Worm (Caenorhabditis elegans) whole organism, young adult: ENCODE data around the gene C50F4.9.

Experiments
- B0035.1 ChIP-seq: sonication (generic microtip); optimal IDR thresholded peaks from 2 replicates; lab custom pipeline; 2016; ENCODE audit warnings: missing genetic modification characterization, mild to moderate bottlenecking, missing compliant biosample characterization, missing genotype, missing genetic modification reagents
- D2030.7 ChIP-seq: fragments of 200-800 bp; sonication (Bioruptor generic); IDR thresholded peaks from 2 replicates; pipeline ENCODE4 v1.3.6; 2022; ENCODE audit warnings: missing genetic modification reagents, missing genetic modification characterization, missing compliant biosample characterization
- F10E7.11 ChIP-seq: sonication (generic microtip); optimal IDR thresholded peaks from 2 replicates; lab custom pipeline; 2017; ENCODE audit warnings: mild to moderate bottlenecking, missing genetic modification characterization, moderate library complexity, missing compliant biosample characterization
- F23B12.7 ChIP-seq: sonication (generic microtip); optimal IDR thresholded peaks from 2 replicates; lab custom pipeline; 2017; ENCODE audit warnings: missing genetic modification characterization, mild to moderate bottlenecking, missing compliant biosample characterization, antibody characterized with exemption, moderate library complexity; ENCODE audit not compliant: insufficient read depth
- K12H6.12 ChIP-seq: fragments of 200-800 bp; sonication (Bioruptor generic); optimal IDR thresholded peaks from 2 replicates; lab custom pipeline; 2018; ENCODE audit warnings: mild to moderate bottlenecking, missing genetic modification characterization, missing compliant biosample characterization
- T07F8.4 ChIP-seq: sonication (generic microtip); optimal IDR thresholded peaks from 2 replicates; lab custom pipeline; 2016; ENCODE audit warnings: mild to moderate bottlenecking, missing genetic modification characterization, moderate library complexity, missing compliant biosample characterization
- T26A5.8 ChIP-seq: sonication (generic microtip); optimal IDR thresholded peaks from 2 replicates; lab custom pipeline; 2016; ENCODE audit warnings: missing genetic modification characterization, missing compliant biosample characterization
- Y67H2A.10 ChIP-seq: fragments of 200-800 bp; sonication (Bioruptor generic); conservative IDR thresholded peaks from 2 replicates; pipeline ENCODE4 v1.3.6; 2022; ENCODE audit warnings: missing genetic modification reagents, missing genetic modification characterization, missing compliant biosample characterization
- akir-1 ChIP-seq: fragments of 200-800 bp; sonication (Bioruptor generic); optimal IDR thresholded peaks from 2 replicates; lab custom pipeline; 2018; ENCODE audit warnings: mild to moderate bottlenecking, missing genetic modification characterization, moderate library complexity, missing compliant biosample characterization
- aptf-3 ChIP-seq: fragments of 200-800 bp; sonication (Bioruptor generic); IDR thresholded peaks from 2 replicates; pipeline ENCODE4 v1.3.6; 2022; ENCODE audit warnings: missing genetic modification characterization, missing compliant biosample characterization
- attf-6 ChIP-seq: fragments of 200-800 bp; sonication (Bioruptor generic); IDR thresholded peaks from 2 replicates; pipeline ENCODE4 v1.3.6; 2022; ENCODE audit warnings: missing genetic modification reagents, missing genetic modification characterization, missing compliant biosample characterization
- bed-1 ChIP-seq: fragments of 200-800 bp; sonication (Bioruptor generic); IDR thresholded peaks from 2 replicates; pipeline ENCODE4 v1.3.6; 2022; ENCODE audit warnings: missing genetic modification reagents, missing genetic modification characterization, missing compliant biosample characterization
- ccch-3 ChIP-seq: fragments of 200-800 bp; sonication (Bioruptor generic); optimal IDR thresholded peaks from 2 replicates; lab custom pipeline; 2018; ENCODE audit warnings: mild to moderate bottlenecking, missing genetic modification characterization, missing compliant biosample characterization
- ceh-100 ChIP-seq: fragments of 200-800 bp; sonication (Bioruptor generic); IDR thresholded peaks from 2 replicates; pipeline ENCODE4 v1.3.6; 2022; ENCODE audit warnings: missing genetic modification reagents, missing genetic modification characterization, missing compliant biosample characterization
- ceh-58 ChIP-seq: fragments of 200-800 bp; sonication (Bioruptor generic); IDR thresholded peaks from 2 replicates; pipeline ENCODE4 v1.3.6; 2022; ENCODE audit warnings: missing genetic modification characterization, missing compliant biosample characterization
- chd-7 ChIP-seq: sonication (generic microtip); optimal IDR thresholded peaks from 2 replicates; lab custom pipeline; 2016; ENCODE audit warnings: mild to moderate bottlenecking, missing genetic modification characterization, moderate library complexity, missing compliant biosample characterization
- dpl-1 ChIP-seq: fragments of 150-350 bp; optimal IDR thresholded peaks from 2 replicates; lab custom pipeline; 2014; ENCODE audit warnings: missing biosample characterization, missing genetic modification reagents, missing genetic modification characterization
- egrh-3 ChIP-seq: fragments of 200-800 bp; sonication (Bioruptor generic); IDR thresholded peaks from 2 replicates; pipeline ENCODE4 v1.3.6; 2022; ENCODE audit warnings: missing genetic modification reagents, missing genetic modification characterization, missing compliant biosample characterization
- fkh-3 ChIP-seq: sonication (generic microtip); optimal IDR thresholded peaks from 2 replicates; lab custom pipeline; 2016; ENCODE audit warnings: mild to moderate bottlenecking, missing genetic modification characterization, missing compliant biosample characterization
- him-1 ChIP-seq: sonication (generic microtip); optimal IDR thresholded peaks from 2 replicates; lab custom pipeline; 2016; ENCODE audit warnings: missing genotype, missing genetic modification reagents, missing genetic modification characterization, missing compliant biosample characterization
- hlh-12 ChIP-seq: sonication (generic microtip); optimal IDR thresholded peaks from 2 replicates; lab custom pipeline; 2016; ENCODE audit warnings: missing genetic modification characterization, missing compliant biosample characterization
- hlh-26 ChIP-seq: fragments of 200-800 bp; sonication (Bioruptor generic); conservative IDR thresholded peaks from 2 replicates; pipeline ENCODE4 v1.3.6; 2022; ENCODE audit warnings: missing genetic modification reagents, missing genetic modification characterization, missing compliant biosample characterization
- hmg-1.2 ChIP-seq: fragments of 200-800 bp; sonication (Bioruptor generic); IDR thresholded peaks from 2 replicates; pipeline ENCODE4 v1.3.6; 2022; ENCODE audit warnings: missing genetic modification reagents, missing genetic modification characterization, missing compliant biosample characterization
- hrde-1 ChIP-seq: sonication (generic microtip); optimal IDR thresholded peaks from 2 replicates; lab custom pipeline; 2016; ENCODE audit warnings: missing genetic modification characterization, mild to moderate bottlenecking, missing compliant biosample characterization, moderate library complexity, missing genotype, missing genetic modification reagents, borderline replicate concordance
- let-526 ChIP-seq: fragments of 200-800 bp; sonication (Bioruptor generic); IDR thresholded peaks from 2 replicates; pipeline ENCODE4 v1.3.6; 2022; ENCODE audit warnings: missing genetic modification reagents, missing genetic modification characterization, missing compliant biosample characterization
- lin-26 ChIP-seq: fragments of 200-800 bp; sonication (Bioruptor generic); IDR thresholded peaks from 2 replicates; pipeline ENCODE4 v1.3.6; 2022; ENCODE audit warnings: missing genetic modification reagents, missing genetic modification characterization, missing compliant biosample characterization
- lin-54 ChIP-seq: fragments of 200-800 bp; sonication (Bioruptor generic); optimal IDR thresholded peaks from 2 replicates; lab custom pipeline; 2018; ENCODE audit warnings: mild to moderate bottlenecking, missing genetic modification characterization, missing compliant biosample characterization
- lir-1 ChIP-seq: fragments of 200-800 bp; sonication (Bioruptor generic); conservative IDR thresholded peaks from 2 replicates; pipeline ENCODE4 v1.3.6; 2022; ENCODE audit warnings: missing genetic modification reagents, missing genetic modification characterization, missing compliant biosample characterization
- lsl-1 ChIP-seq: fragments of 200-800 bp; sonication (Bioruptor generic); optimal IDR thresholded peaks from 2 replicates; lab custom pipeline; 2018; ENCODE audit warnings: mild to moderate bottlenecking, missing genetic modification characterization, moderate library complexity, missing compliant biosample characterization
- mcd-1 ChIP-seq: fragments of 200-800 bp; sonication (Bioruptor generic); IDR thresholded peaks from 2 replicates; pipeline ENCODE4 v1.3.6; 2022; ENCODE audit warnings: missing genetic modification reagents, missing genetic modification characterization, missing compliant biosample characterization
- nfyb-1 ChIP-seq: fragments of 200-800 bp; sonication (Bioruptor generic); IDR thresholded peaks from 2 replicates; pipeline ENCODE4 v1.3.6; 2022; ENCODE audit warnings: missing genetic modification reagents, missing genetic modification characterization, missing compliant biosample characterization
- nhr-90 ChIP-seq: sonication (generic microtip); optimal IDR thresholded peaks from 2 replicates; lab custom pipeline; 2016; ENCODE audit warnings: missing genotype, mild to moderate bottlenecking, missing genetic modification characterization, missing compliant biosample characterization
- pbrm-1 ChIP-seq: fragments of 200-800 bp; sonication (Bioruptor generic); IDR thresholded peaks from 2 replicates; pipeline ENCODE4 v1.3.6; 2022; ENCODE audit warnings: missing genetic modification reagents, missing genetic modification characterization, missing compliant biosample characterization
- rpc-1 ChIP-seq, 2 experiments: fragments of 150-350 bp in 1 of 2; sonication (generic microtip) in 1 of 2; optimal IDR thresholded peaks; 2 replicates each; lab custom pipeline; 2014 to 2018; ENCODE audit warnings: missing biosample characterization in 1 of 2, missing genetic modification characterization in 1 of 2, missing genetic modification reagents in 1 of 2, missing genotype in 1 of 2
- sea-2 ChIP-seq: fragments of 200-800 bp; sonication (Bioruptor generic); IDR thresholded peaks from 2 replicates; pipeline ENCODE4 v1.3.6; 2022; ENCODE audit warnings: missing genetic modification characterization, missing compliant biosample characterization
- snpc-3.4 ChIP-seq: sonication (generic microtip); optimal IDR thresholded peaks from 2 replicates; lab custom pipeline; 2017; ENCODE audit warnings: missing genetic modification characterization, mild to moderate bottlenecking, missing compliant biosample characterization, antibody characterized with exemption, moderate library complexity, missing genotype, missing genetic modification reagents
- snpc-4 ChIP-seq, 5 experiments: fragments of 150-350 bp in 1 of 5; sonication (generic microtip) in 4 of 5; optimal IDR thresholded peaks; 2 replicates each; lab custom pipeline; 2014 to 2018; ENCODE audit warnings: missing genetic modification characterization in 5 of 5, missing biosample characterization in 3 of 5, antibody characterized with exemption in 2 of 5, mild to moderate bottlenecking in 2 of 5, missing compliant biosample characterization in 2 of 5, missing genotype in 2 of 5, moderate library complexity in 2 of 5, missing genetic modification reagents in 1 of 5
- sptf-2 ChIP-seq: fragments of 200-800 bp; sonication (Bioruptor generic); optimal IDR thresholded peaks from 2 replicates; lab custom pipeline; 2018; ENCODE audit warnings: mild to moderate bottlenecking, missing genetic modification characterization, missing compliant biosample characterization
- tbp1 ChIP-seq: fragments of 200-800 bp; sonication (Bioruptor generic); optimal IDR thresholded peaks from 2 replicates; lab custom pipeline; 2018; ENCODE audit warnings: mild to moderate bottlenecking, missing genetic modification characterization, missing compliant biosample characterization
- tbx-9 ChIP-seq: sonication (generic microtip); optimal IDR thresholded peaks from 2 replicates; lab custom pipeline; 2016; ENCODE audit warnings: borderline replicate concordance, missing genetic modification characterization, inconsistent platforms, missing compliant biosample characterization
- unc-62 ChIP-seq: fragments of 150-350 bp; optimal IDR thresholded peaks from 2 replicates; lab custom pipeline; 2014; ENCODE audit warnings: missing biosample characterization, missing genetic modification reagents, missing genetic modification characterization
- xnd-1 ChIP-seq: sonication (generic microtip); optimal IDR thresholded peaks from 2 replicates; lab custom pipeline; 2016; ENCODE audit warnings: missing genotype, missing genetic modification reagents, missing genetic modification characterization, missing compliant biosample characterization
- zim-3 ChIP-seq: sonication (generic microtip); optimal IDR thresholded peaks from 2 replicates; lab custom pipeline; 2017; ENCODE audit warnings: mild to moderate bottlenecking, missing genetic modification characterization, moderate library complexity, missing compliant biosample characterization
- ztf-22 ChIP-seq: fragments of 200-800 bp; sonication (Bioruptor generic); optimal IDR thresholded peaks from 2 replicates; lab custom pipeline; 2018; ENCODE audit warnings: mild to moderate bottlenecking, missing genetic modification characterization, moderate library complexity, missing compliant biosample characterization
- ztf-25 ChIP-seq: fragments of 200-800 bp; sonication (Bioruptor generic); IDR thresholded peaks from 2 replicates; pipeline ENCODE4 v1.3.6; 2022; ENCODE audit warnings: missing genetic modification reagents, missing genetic modification characterization, missing compliant biosample characterization
- ztf-28 ChIP-seq: fragments of 200-800 bp; sonication (Bioruptor generic); IDR thresholded peaks from 2 replicates; pipeline ENCODE4 v1.3.6; 2022; ENCODE audit warnings: missing genetic modification reagents, missing genetic modification characterization, missing compliant biosample characterization
- ztf-6 ChIP-seq: fragments of 200-800 bp; sonication (Bioruptor generic); IDR thresholded peaks from 2 replicates; pipeline ENCODE4 v1.3.6; 2022; ENCODE audit warnings: missing genetic modification reagents, missing genetic modification characterization, missing compliant biosample characterization

Gene C50F4.9

DNA sequence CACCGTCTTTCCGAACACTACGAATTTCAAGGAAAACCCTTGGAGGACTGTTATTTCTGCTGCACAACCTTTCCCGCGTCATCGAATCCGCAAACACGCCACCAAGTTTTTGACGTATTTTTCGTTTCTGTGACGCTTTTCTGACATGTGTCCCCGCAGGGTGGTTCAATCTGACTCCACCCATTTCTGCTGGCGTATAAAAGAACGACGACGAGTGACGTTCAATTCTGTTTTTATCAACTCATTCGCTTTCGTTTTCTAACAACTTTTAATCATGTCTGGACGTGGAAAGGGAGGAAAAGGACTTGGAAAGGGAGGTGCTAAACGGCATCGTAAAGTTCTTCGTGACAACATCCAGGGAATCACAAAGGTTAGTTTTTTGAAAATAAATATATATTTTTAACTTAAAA lies 22.9 kb upstream of the C50F4.9 start, which contains the start of gene his-37 (continued):
- peak; percentile 70 for TF ChIP-seq let-526 (GFP tag; lab: Robert Waterston, UW)
- TF ChIP-seq Y67H2A.10 = peak; percentile 52; the same call in 1 of the 2 replicates
- TF ChIP-seq B0035.1 (tag; lab: Kevin White, UChicago) = peak; percentile 69
- TF ChIP-seq lir-1 (GFP tag; lab: Robert Waterston, UW) = peak; percentile 90
- peak; percentile 21 for TF ChIP-seq snpc-3.4 (tag; lab: Kevin White, UChicago)
- no peak for TF ChIP-seq xnd-1
- TF ChIP-seq bed-1 (GFP tag; lab: Robert Waterston, UW) = no peak
- TF ChIP-seq nhr-90 = peak; percentile 95
- TF ChIP-seq pbrm-1 (GFP tag; lab: Robert Waterston, UW) = peak; percentile 98
- TF ChIP-seq ceh-100 (GFP tag; lab: Robert Waterston, UW) = peak; percentile 76
- peak; percentile 100 for TF ChIP-seq K12H6.12 (tag; lab: Kevin White, UChicago)
- peak; percentile 69 for TF ChIP-seq lin-26 (GFP tag; lab: Robert Waterston, UW)
- no peak for TF ChIP-seq aptf-3 (GFP tag; lab: Robert Waterston, UW)
- peak; percentile 50 for TF ChIP-seq dpl-1 (GFP tag; lab: Kevin White, UChicago)
- no peak for TF ChIP-seq T26A5.8
- TF ChIP-seq ztf-25 (GFP tag; lab: Robert Waterston, UW) = 0 out of 2 replicates have a peak, but pooled peaks have one; percentile 43
- 0 out of 2 replicates have a peak, but pooled peaks have one; percentile 55 for TF ChIP-seq sea-2
- TF ChIP-seq chd-7 (tag; lab: Kevin White, UChicago) = peak; percentile 94
- TF ChIP-seq ztf-28 = 0 out of 2 replicates have a peak, but pooled peaks have one; percentile 45
- TF ChIP-seq zim-3 (tag; lab: Kevin White, UChicago) = no peak
- peak; percentile 97 for TF ChIP-seq nfyb-1
- TF ChIP-seq ztf-22 (GFP tag; lab: Kevin White, UChicago) = peak; percentile 94
- TF ChIP-seq mcd-1 (GFP tag; lab: Robert Waterston, UW) = peak; percentile 93
- no peak for TF ChIP-seq attf-6
- TF ChIP-seq sptf-2 (GFP tag; lab: Kevin White, UChicago) = no peak
- TF ChIP-seq unc-62 = peak; percentile 88
- no peak for TF ChIP-seq hlh-12
- no peak for TF ChIP-seq ccch-3
- peak; percentile 94 for TF ChIP-seq lin-54 (GFP tag; lab: Kevin White, UChicago)
- TF ChIP-seq egrh-3 (GFP tag; lab: Robert Waterston, UW) = peak; percentile 40
- no peak for TF ChIP-seq T07F8.4 (tag; lab: Kevin White, UChicago)
- peak; percentile 69 for TF ChIP-seq hmg-1.2 (GFP tag; lab: Robert Waterston, UW)
- TF ChIP-seq snpc-4 (GFP tag; optimal IDR thresholded peaks at IDR 0.05; lab: Kevin White, UChicago) = peak; percentile 43
- TF ChIP-seq snpc-4 (tag; optimal IDR thresholded peaks at IDR 0.05; lab: Kevin White, UChicago) = peak; percentile 77 to 89 (median 84)
- TF ChIP-seq hrde-1 (tag; lab: Kevin White, UChicago) = no peak
- no peak for TF ChIP-seq him-1 (tag; lab: Kevin White, UChicago)
- peak; percentile 2 for TF ChIP-seq lsl-1 (GFP tag; lab: Kevin White, UChicago)
- TF ChIP-seq ztf-6 (GFP tag; lab: Robert Waterston, UW) = peak; percentile 93
- no peak for TF ChIP-seq fkh-3 (tag; lab: Kevin White, UChicago)
- TF ChIP-seq akir-1 (GFP tag; lab: Kevin White, UChicago) = peak; percentile 33
- TF ChIP-seq F10E7.11 (tag; lab: Kevin White, UChicago) = no peak
- no peak for TF ChIP-seq ceh-58 (GFP tag; lab: Robert Waterston, UW)
- TF ChIP-seq tbp1 (GFP tag; lab: Kevin White, UChicago) = peak; percentile 81
- TF ChIP-seq rpc-1 (optimal IDR thresholded peaks at IDR 0.05; lab: Kevin White, UChicago) = peak; percentile 6
- TF ChIP-seq rpc-1 (tag; optimal IDR thresholded peaks at IDR 0.05; lab: Kevin White, UChicago) = no peak
- TF ChIP-seq F23B12.7 (tag; lab: Kevin White, UChicago) = peak; percentile 94
- TF ChIP-seq hlh-26 = no peak
- TF ChIP-seq tbx-9 (tag; lab: Kevin White, UChicago) = no peak
- TF ChIP-seq D2030.7 (GFP tag; lab: Robert Waterston, UW) = 0 out of 2 replicates have a peak, but pooled peaks have one; percentile 13
